Worm (Caenorhabditis elegans) whole organism, L1 larva: ENCODE results near the gene ceh-57.

Source experiments
- F16B12.6 ChIP-seq: fragments of 150-350 bp; optimal IDR thresholded peaks from 2 replicates; lab custom pipeline; 2014; ENCODE audit warnings: missing biosample characterization, missing genetic modification characterization
- aly-2 ChIP-seq: fragments of 150-350 bp; optimal IDR thresholded peaks from 2 replicates; lab custom pipeline; 2014; ENCODE audit warnings: missing biosample characterization, missing genetic modification characterization
- ama-1 ChIP-seq: fragments of 150-350 bp; optimal IDR thresholded peaks from 2 replicates; lab custom pipeline; 2014
- blmp-1 ChIP-seq: fragments of 150-350 bp; optimal IDR thresholded peaks from 2 replicates; lab custom pipeline; 2014; ENCODE audit warnings: missing biosample characterization, missing genetic modification characterization
- fkh-10 ChIP-seq: sonication (generic microtip); optimal IDR thresholded peaks from 2 replicates; lab custom pipeline; 2017; ENCODE audit warnings: missing biosample characterization, missing genetic modification reagents, missing genetic modification characterization
- lir-3 ChIP-seq: sonication (generic microtip); optimal IDR thresholded peaks from 2 replicates; lab custom pipeline; 2016; ENCODE audit warnings: mild to moderate bottlenecking, missing genetic modification characterization, moderate library complexity, missing compliant biosample characterization; ENCODE audit not compliant: poor library complexity
- pqm-1 ChIP-seq: sonication (generic microtip); optimal IDR thresholded peaks from 3 replicates; lab custom pipeline; 2017; ENCODE audit warnings: missing biosample characterization, missing genetic modification characterization
- snpc-4 ChIP-seq: fragments of 150-350 bp; optimal IDR thresholded peaks from 2 replicates; lab custom pipeline; 2014; ENCODE audit warnings: missing biosample characterization, missing genetic modification characterization
- tlp-1 ChIP-seq: fragments of 150-350 bp; optimal IDR thresholded peaks from 2 replicates; lab custom pipeline; 2014; ENCODE audit warnings: missing biosample characterization, missing genetic modification characterization
- vab-15 ChIP-seq: sonication (generic microtip); optimal IDR thresholded peaks from 2 replicates; lab custom pipeline; 2017; ENCODE audit warnings: missing genotype, mild to moderate bottlenecking, missing genetic modification characterization, missing compliant biosample characterization

DNA sequence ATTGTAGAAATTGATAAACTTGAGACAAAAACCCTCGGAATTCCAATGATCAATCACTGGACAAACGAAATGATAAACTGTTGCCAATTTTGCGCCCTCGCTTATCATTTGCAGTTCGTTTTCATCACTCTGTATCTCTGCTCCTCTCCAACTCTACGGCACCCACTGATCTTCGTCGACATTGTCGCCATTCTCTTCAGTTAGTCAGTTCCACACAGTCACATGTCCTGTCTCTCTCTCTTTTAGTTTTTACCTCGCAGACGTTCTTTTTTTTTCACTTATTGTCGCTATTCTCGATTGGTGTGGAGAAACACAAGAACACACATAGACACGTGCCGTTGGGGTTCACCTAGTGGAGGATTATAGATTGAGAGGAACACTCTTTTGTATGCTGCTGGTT is 21.9 kb upstream of the ceh-57 start:
- TF ChIP-seq fkh-10 (GFP tag; lab: Kevin White, UChicago) (no peak), snpc-4 (tag; lab: Kevin White, UChicago) (peak; percentile 2), ama-1 (no peak), F16B12.6 (tag; lab: Kevin White, UChicago) (no peak), blmp-1 (tag; lab: Kevin White, UChicago) (peak; percentile 80), tlp-1 (tag; lab: Kevin White, UChicago) (no peak), aly-2 (tag; lab: Kevin White, UChicago) (no peak), vab-15 (tag; lab: Kevin White, UChicago) (no peak), pqm-1 (no peak), lir-3 (tag; lab: Kevin White, UChicago) (no peak)
